Worm (Caenorhabditis elegans) whole organism, early embryonic: ENCODE measurements around the gene sre-53.

ENCODE experiments used
- ama-1 ChIP-seq: fragments of 150-350 bp; optimal IDR thresholded peaks from 2 replicates; lab custom pipeline; 2014
- flt-1 ChIP-seq: fragments of 200-800 bp; sonication (Bioruptor generic); IDR thresholded peaks from 2 replicates; pipeline ENCODE4 v1.3.6; 2022; ENCODE audit warnings: missing genetic modification characterization, missing compliant biosample characterization
- sea-1 ChIP-seq: fragments of 200-800 bp; sonication (Bioruptor generic); conservative IDR thresholded peaks from 2 replicates; pipeline ENCODE4 v1.3.6; 2022; ENCODE audit warnings: missing genetic modification characterization, missing compliant biosample characterization
- tbx-11 ChIP-seq: fragments of 200-800 bp; sonication (Bioruptor generic); IDR thresholded peaks from 2 replicates; pipeline ENCODE4 v1.3.6; 2022; ENCODE audit warnings: missing genetic modification characterization, missing compliant biosample characterization
- tbx-37 ChIP-seq: fragments of 200-800 bp; sonication (Bioruptor generic); conservative IDR thresholded peaks from 2 replicates; pipeline ENCODE4 v1.3.6; 2022; ENCODE audit warnings: missing genetic modification reagents, missing genetic modification characterization, missing compliant biosample characterization

DNA sequence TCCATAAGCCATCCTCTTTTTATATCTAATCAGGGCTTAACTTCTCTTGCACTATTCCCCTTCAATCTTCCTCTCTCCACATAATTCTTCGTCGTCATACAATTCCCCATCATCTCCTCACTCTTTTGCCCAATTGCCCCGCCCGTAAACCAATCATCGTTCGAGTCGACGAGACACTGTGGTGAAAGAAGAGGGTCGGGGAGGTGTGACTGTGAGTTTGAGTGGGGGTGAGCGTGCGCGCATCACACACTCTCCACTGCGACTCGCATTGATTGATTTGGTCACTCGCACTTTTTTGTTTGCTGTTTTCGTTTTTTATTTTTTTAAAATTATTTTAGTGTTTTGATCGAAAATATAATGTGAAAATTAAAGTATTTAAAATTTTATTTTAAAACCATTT, 15.9 kb upstream of the sre-53 start:
- TF ChIP-seq flt-1 (GFP tag; lab: Robert Waterston, UW) = no peak
- no peak for TF ChIP-seq ama-1 (lab: Kevin White, UChicago)
- no peak for TF ChIP-seq tbx-11
- TF ChIP-seq tbx-37 (GFP tag; lab: Robert Waterston, UW) = no peak
- 0 out of 2 replicates have a peak, but pooled peaks have one; percentile 34 for TF ChIP-seq sea-1 (GFP tag; lab: Robert Waterston, UW)
